Fruit fly (Drosophila melanogaster) whole organism, embryonic: ENCODE data around the gene Pka-C3.
A peak's percentile ranks its signal among the peaks of the same experiment; 100 is the strongest.

ENCODE experiments used
- Abd-B ChIP-seq: fragments of 200-800 bp; sonication (Bioruptor generic); optimal IDR thresholded peaks from 2 replicates; lab custom pipeline; 2018; ENCODE audit warnings: missing biosample characterization, mild to moderate bottlenecking, missing genetic modification characterization, moderate library complexity
- Adf1 ChIP-seq: fragments of 200-800 bp; sonication (Bioruptor generic); IDR thresholded peaks from 2 replicates; pipeline ENCODE4 v1.3.6; 2022; ENCODE audit warnings: missing biosample characterization, missing genetic modification characterization
- Asciz ChIP-seq: fragments of 200-800 bp; sonication (Bioruptor generic); optimal IDR thresholded peaks from 2 replicates; lab custom pipeline; 2017; ENCODE audit warnings: missing biosample characterization, mild to moderate bottlenecking, missing genetic modification characterization, missing genetic modification reagents
- CG10147 ChIP-seq: fragments of 200-800 bp; sonication (Bioruptor generic); optimal IDR thresholded peaks from 2 replicates; lab custom pipeline; 2019; ENCODE audit warnings: missing biosample characterization, mild to moderate bottlenecking, missing genetic modification characterization, moderate library complexity
- CG11247 ChIP-seq: fragments of 200-800 bp; sonication (Bioruptor generic); IDR thresholded peaks from 2 replicates; pipeline ENCODE4 v1.3.6; 2022; ENCODE audit warnings: missing biosample characterization, missing genetic modification characterization
- CG12104 ChIP-seq: fragments of 200-800 bp; sonication (Bioruptor generic); optimal IDR thresholded peaks from 3 replicates; lab custom pipeline; 2016; ENCODE audit warnings: missing biosample characterization, missing genetic modification characterization
- CG12744 ChIP-seq: fragments of 200-800 bp; sonication (Bioruptor generic); optimal IDR thresholded peaks from 2 replicates; lab custom pipeline; 2016; ENCODE audit warnings: missing biosample characterization, missing genetic modification characterization
- CG14014 ChIP-seq: fragments of 200-800 bp; sonication (Bioruptor generic); IDR thresholded peaks from 2 replicates; pipeline ENCODE4 v1.3.6; 2022; ENCODE audit warnings: missing biosample characterization, missing genetic modification characterization
- CG1647 ChIP-seq: fragments of 200-800 bp; sonication (Bioruptor generic); optimal IDR thresholded peaks from 3 replicates; lab custom pipeline; 2016; ENCODE audit warnings: missing biosample characterization, missing genetic modification characterization
- CG1832 ChIP-seq: fragments of 200-800 bp; sonication (Bioruptor generic); optimal IDR thresholded peaks from 2 replicates; lab custom pipeline; 2017; ENCODE audit warnings: missing biosample characterization, mild to moderate bottlenecking, missing genetic modification characterization, inconsistent platforms
- CG30020 ChIP-seq: fragments of 200-800 bp; optimal IDR thresholded peaks from 2 replicates; lab custom pipeline; 2019; ENCODE audit warnings: missing biosample characterization, mild to moderate bottlenecking, missing genetic modification characterization, moderate library complexity
- CG32772 ChIP-seq: fragments of 200-800 bp; sonication (Bioruptor generic); IDR thresholded peaks from 2 replicates; pipeline ENCODE4 v1.3.6; 2022; ENCODE audit warnings: missing biosample characterization, missing genetic modification characterization
- CG6175 ChIP-seq: fragments of 200-800 bp; sonication (Bioruptor generic); IDR thresholded peaks from 3 replicates; pipeline ENCODE4 v1.3.6; 2022; ENCODE audit warnings: missing biosample characterization, missing genetic modification characterization
- CG7786 ChIP-seq: fragments of 200-800 bp; sonication (Bioruptor generic); optimal IDR thresholded peaks from 2 replicates; lab custom pipeline; 2016; ENCODE audit warnings: missing biosample characterization, missing genetic modification characterization
- CG8359 ChIP-seq: fragments of 200-800 bp; sonication (Bioruptor generic); optimal IDR thresholded peaks from 2 replicates; lab custom pipeline; 2017; ENCODE audit warnings: missing biosample characterization, mild to moderate bottlenecking, missing genetic modification characterization, borderline replicate concordance
- CG8388 ChIP-seq: fragments of 200-800 bp; sonication (Bioruptor generic); optimal IDR thresholded peaks from 2 replicates; lab custom pipeline; 2019; ENCODE audit warnings: missing biosample characterization, mild to moderate bottlenecking, missing genetic modification characterization, moderate library complexity
- CG9797 ChIP-seq: fragments of 200-800 bp; sonication (Bioruptor generic); optimal IDR thresholded peaks from 3 replicates; lab custom pipeline; 2018; ENCODE audit warnings: missing biosample characterization, mild to moderate bottlenecking, missing genetic modification characterization
- HLH54F ChIP-seq: fragments of 200-800 bp; sonication (Bioruptor generic); optimal IDR thresholded peaks from 3 replicates; lab custom pipeline; 2016; ENCODE audit warnings: missing biosample characterization, missing genetic modification characterization
- HmgZ ChIP-seq: fragments of 200-800 bp; sonication (Bioruptor generic); optimal IDR thresholded peaks from 2 replicates; lab custom pipeline; 2018; ENCODE audit warnings: missing biosample characterization, mild to moderate bottlenecking, missing genetic modification characterization
- Hmr ChIP-seq: fragments of 200-800 bp; sonication (Bioruptor generic); optimal IDR thresholded peaks from 3 replicates; lab custom pipeline; 2017; ENCODE audit warnings: mild to moderate bottlenecking, missing biosample characterization, missing genetic modification reagents, missing genetic modification characterization
- Hsf ChIP-seq: fragments of 200-800 bp; sonication (Bioruptor generic); optimal IDR thresholded peaks from 3 replicates; lab custom pipeline; 2016; ENCODE audit warnings: missing biosample characterization, missing genetic modification characterization
- MTF-1 ChIP-seq: fragments of 200-800 bp; sonication (Bioruptor generic); optimal IDR thresholded peaks from 2 replicates; lab custom pipeline; 2018; ENCODE audit warnings: missing biosample characterization, mild to moderate bottlenecking, missing genetic modification characterization, borderline replicate concordance
- Nf-YA ChIP-seq: fragments of 200-800 bp; sonication (Bioruptor generic); IDR thresholded peaks from 2 replicates; pipeline ENCODE4 v1.3.6; 2022; ENCODE audit warnings: missing biosample characterization, missing genetic modification characterization
- Opbp ChIP-seq: fragments of 200-800 bp; sonication (Bioruptor generic); IDR thresholded peaks from 3 replicates; pipeline ENCODE4 v1.3.6; 2022; ENCODE audit warnings: missing biosample characterization, missing genetic modification characterization; ENCODE audit not compliant: partially characterized antibody
- Scr ChIP-seq: fragments of 200-800 bp; sonication (Bioruptor generic); IDR thresholded peaks from 2 replicates; pipeline ENCODE4 v1.3.6; 2022; ENCODE audit warnings: missing biosample characterization, missing genetic modification characterization; ENCODE audit not compliant: partially characterized antibody
- Six4 ChIP-seq: fragments of 200-800 bp; sonication (Bioruptor generic); optimal IDR thresholded peaks from 2 replicates; lab custom pipeline; 2016; ENCODE audit warnings: missing biosample characterization, missing genetic modification characterization
- Sox100B ChIP-seq: fragments of 200-800 bp; sonication (Bioruptor generic); optimal IDR thresholded peaks from 3 replicates; lab custom pipeline; 2018; ENCODE audit warnings: missing biosample characterization, mild to moderate bottlenecking, missing genetic modification characterization
- Spps ChIP-seq: fragments of 200-800 bp; sonication (Bioruptor generic); optimal IDR thresholded peaks from 2 replicates; lab custom pipeline; 2018; ENCODE audit warnings: missing biosample characterization, mild to moderate bottlenecking, missing genetic modification characterization
- Taf1 ChIP-seq: fragments of 200-800 bp; sonication (Bioruptor generic); IDR thresholded peaks from 2 replicates; pipeline ENCODE4 v1.3.6; 2022; ENCODE audit warnings: missing biosample characterization, missing genetic modification characterization
- al ChIP-seq: fragments of 200-800 bp; sonication (Bioruptor generic); IDR thresholded peaks from 2 replicates; pipeline ENCODE4 v1.3.6; 2022; ENCODE audit warnings: missing biosample characterization, missing genetic modification characterization
- cad ChIP-seq: fragments of >200 bp; optimal IDR thresholded peaks from 2 replicates; lab custom pipeline; 2017; ENCODE audit warnings: missing biosample characterization, missing genetic modification characterization
- chm ChIP-seq: fragments of 200-800 bp; sonication (Bioruptor generic); IDR thresholded peaks from 2 replicates; pipeline ENCODE4 v1.3.6; 2022; ENCODE audit warnings: missing biosample characterization, missing genetic modification characterization
- disco-r ChIP-seq: fragments of 200-800 bp; sonication (Bioruptor generic); optimal IDR thresholded peaks from 2 replicates; lab custom pipeline; 2016; ENCODE audit warnings: missing biosample characterization, missing genetic modification characterization
- dm ChIP-seq: fragments of 200-800 bp; sonication (Bioruptor generic); optimal IDR thresholded peaks from 3 replicates; lab custom pipeline; 2016; ENCODE audit warnings: missing biosample characterization, missing genetic modification characterization
- eve ChIP-seq, 2 experiments: fragments of >200 bp; optimal IDR thresholded peaks; 2 replicates each; lab custom pipeline; 2017; ENCODE audit warnings: missing biosample characterization in 2 of 2, missing genetic modification characterization in 2 of 2
- fd102C ChIP-seq: fragments of 200-800 bp; sonication (Bioruptor generic); optimal IDR thresholded peaks from 2 replicates; lab custom pipeline; 2018; ENCODE audit warnings: missing biosample characterization, mild to moderate bottlenecking, missing genetic modification characterization, moderate library complexity
- fu2 ChIP-seq: fragments of 200-800 bp; sonication (Bioruptor generic); optimal IDR thresholded peaks from 2 replicates; lab custom pipeline; 2016; ENCODE audit warnings: missing biosample characterization, missing genetic modification characterization
- jing ChIP-seq: fragments of 200-800 bp; sonication (Bioruptor generic); optimal IDR thresholded peaks from 2 replicates; lab custom pipeline; 2018; ENCODE audit warnings: missing biosample characterization, mild to moderate bottlenecking, missing genetic modification characterization
- ken ChIP-seq: fragments of 200-800 bp; sonication (Bioruptor generic); IDR thresholded peaks from 3 replicates; pipeline ENCODE4 v1.3.6; 2022; ENCODE audit warnings: missing biosample characterization, missing genetic modification characterization
- luna ChIP-seq: fragments of 200-800 bp; sonication (Bioruptor generic); optimal IDR thresholded peaks from 2 replicates; lab custom pipeline; 2016; ENCODE audit warnings: missing biosample characterization, missing genetic modification characterization
- pnt ChIP-seq: fragments of 200-800 bp; sonication (Bioruptor generic); optimal IDR thresholded peaks from 3 replicates; lab custom pipeline; 2016; ENCODE audit warnings: missing biosample characterization, missing genetic modification characterization
- sens ChIP-seq: fragments of 200-800 bp; sonication (Bioruptor generic); peaks from one replicate; lab custom pipeline; 2016; ENCODE audit warnings: missing biosample characterization, missing genetic modification characterization
- shn ChIP-seq: fragments of 200-800 bp; sonication (Bioruptor generic); optimal IDR thresholded peaks from 3 replicates; lab custom pipeline; 2016; ENCODE audit warnings: missing biosample characterization, missing genetic modification characterization
- slou ChIP-seq: fragments of 200-800 bp; sonication (Bioruptor generic); optimal IDR thresholded peaks from 3 replicates; lab custom pipeline; 2016; ENCODE audit warnings: missing biosample characterization, missing genetic modification characterization
- sob ChIP-seq: fragments of 200-800 bp; sonication (Bioruptor generic); IDR thresholded peaks from 2 replicates; pipeline ENCODE4 v1.3.6; 2022; ENCODE audit warnings: missing biosample characterization, missing genetic modification characterization
- sug ChIP-seq: fragments of 200-800 bp; optimal IDR thresholded peaks from 2 replicates; lab custom pipeline; 2019; ENCODE audit warnings: missing biosample characterization, mild to moderate bottlenecking, missing genetic modification characterization, moderate library complexity
- tap ChIP-seq: fragments of 200-800 bp; optimal IDR thresholded peaks from 3 replicates; lab custom pipeline; 2019; ENCODE audit warnings: missing biosample characterization, mild to moderate bottlenecking, missing genetic modification characterization, moderate library complexity
- tgo ChIP-seq: fragments of 200-800 bp; sonication (Bioruptor generic); IDR thresholded peaks from 3 replicates; pipeline ENCODE4 v1.3.6; 2022; ENCODE audit warnings: missing biosample characterization, missing genetic modification characterization
- toy ChIP-seq: fragments of 200-800 bp; sonication (Bioruptor generic); IDR thresholded peaks from 2 replicates; pipeline ENCODE4 v1.3.6; 2022; ENCODE audit warnings: missing biosample characterization, missing genetic modification characterization
- tup ChIP-seq: fragments of 200-800 bp; sonication (Bioruptor generic); optimal IDR thresholded peaks from 2 replicates; lab custom pipeline; 2016; ENCODE audit warnings: missing biosample characterization, mild to moderate bottlenecking, missing genetic modification characterization, moderate library complexity
- vvl ChIP-seq: fragments of 200-800 bp; sonication (Bioruptor generic); IDR thresholded peaks from 2 replicates; pipeline ENCODE4 v1.3.6; 2022; ENCODE audit warnings: missing biosample characterization, missing genetic modification characterization
- zfh1 ChIP-seq: fragments of 200-800 bp; sonication (Bioruptor generic); IDR thresholded peaks from 3 replicates; pipeline ENCODE4 v1.3.6; 2022; ENCODE audit warnings: missing biosample characterization, missing genetic modification characterization

Gene Pka-C3

dm6 chr3L:15988039-15988546 lies 33.5 kb upstream of the Pka-C3 start, which contains the start of gene Hip14 (continued):
- peak; percentile 39 for TF ChIP-seq vvl
- TF ChIP-seq disco-r (GFP tag; lab: Kevin White, UChicago) = no peak
- TF ChIP-seq Six4 (GFP tag; lab: Kevin White, UChicago) = no peak
- TF ChIP-seq toy = no peak
- TF ChIP-seq Asciz = no peak
- TF ChIP-seq sob = peak; percentile 28; the same call in 1 of the 2 replicates
- TF ChIP-seq chm = peak; percentile 20; the same call in 1 of the 2 replicates
- TF ChIP-seq CG9797 (GFP tag; lab: Kevin White, UChicago) = peak; percentile 54
- TF ChIP-seq CG30020 (tag; lab: Kevin White, UChicago) = peak; percentile 48
- peak; percentile 40 for TF ChIP-seq CG10147 (GFP tag; lab: Kevin White, UChicago)
- TF ChIP-seq cad = no peak
- TF ChIP-seq Opbp (GFP tag; lab: Robert Waterston, UW) = no peak; the same call in 2 of the 3 replicates
- TF ChIP-seq CG6175 (GFP tag; lab: Robert Waterston, UW) = no peak
- peak; percentile 90 for TF ChIP-seq CG1832 (GFP tag; lab: Kevin White, UChicago)
- TF ChIP-seq Hmr (GFP tag; lab: Kevin White, UChicago) = no peak
- no peak for TF ChIP-seq Hsf
- TF ChIP-seq tap (tag; lab: Kevin White, UChicago) = no peak
- TF ChIP-seq Abd-B = no peak
- peak; percentile 0 for TF ChIP-seq HLH54F (GFP tag; lab: Kevin White, UChicago)
- TF ChIP-seq Sox100B (GFP tag; lab: Kevin White, UChicago) = no peak
- TF ChIP-seq HmgZ = peak; percentile 18
- TF ChIP-seq ken (GFP tag; lab: Robert Waterston, UW) = no peak
- TF ChIP-seq Nf-YA (GFP tag; lab: Robert Waterston, UW) = no peak
- no peak for TF ChIP-seq CG7786 (GFP tag; lab: Kevin White, UChicago)
- TF ChIP-seq eve (GFP tag; optimal IDR thresholded peaks at IDR 0.05; lab: Kevin White, UChicago) = no peak
- no peak for TF ChIP-seq Spps
- no peak for TF ChIP-seq al (GFP tag; lab: Robert Waterston, UW)
- peak; percentile 21 for TF ChIP-seq CG1647
- peak; percentile 16; the same call in 1 of the 2 replicates for TF ChIP-seq Adf1 (GFP tag; lab: Robert Waterston, UW)
- TF ChIP-seq Scr = peak; percentile 22; the same call in 1 of the 2 replicates
- TF ChIP-seq luna (GFP tag; lab: Kevin White, UChicago) = no peak
- no peak for TF ChIP-seq fd102C (GFP tag; lab: Kevin White, UChicago)
- no peak for TF ChIP-seq CG8388
- TF ChIP-seq MTF-1 = no peak
- no peak for TF ChIP-seq tup (GFP tag; lab: Kevin White, UChicago)
- no peak for TF ChIP-seq Taf1 (GFP tag; lab: Robert Waterston, UW)
- no peak for TF ChIP-seq CG11247 (GFP tag; lab: Robert Waterston, UW)
- no peak for TF ChIP-seq slou
- no peak for TF ChIP-seq jing (GFP tag; lab: Kevin White, UChicago)
- TF ChIP-seq sug (tag; lab: Kevin White, UChicago) = peak; percentile 16
- TF ChIP-seq dm (GFP tag; lab: Kevin White, UChicago) = no peak
- no peak for TF ChIP-seq fu2 (GFP tag; lab: Kevin White, UChicago)
- no peak for TF ChIP-seq CG32772 (GFP tag; lab: Robert Waterston, UW)
- TF ChIP-seq CG12744 (GFP tag; lab: Kevin White, UChicago) = no peak
- TF ChIP-seq pnt (GFP tag; lab: Kevin White, UChicago) = no peak
- TF ChIP-seq CG8359 = no peak
- TF ChIP-seq CG12104 (GFP tag; lab: Kevin White, UChicago) = peak; percentile 55
- no peak for TF ChIP-seq shn (GFP tag; lab: Kevin White, UChicago)
- TF ChIP-seq zfh1 (GFP tag; lab: Robert Waterston, UW) = 0 out of 3 replicates have a peak, but pooled peaks have one; percentile 38
- TF ChIP-seq sens (GFP tag; lab: Kevin White, UChicago) = peak; percentile 86
- TF ChIP-seq CG14014 (GFP tag; lab: Robert Waterston, UW) = no peak
- no peak for TF ChIP-seq tgo (GFP tag; lab: Robert Waterston, UW)
